Fruit fly (Drosophila melanogaster) Kc167 (cell line): ENCODE data around the gene HipHop.

Experiments
- Sin3A ChIP-seq: fragments of >200 bp; optimal IDR thresholded peaks from 2 replicates; lab custom pipeline; 2018; ENCODE audit warnings: missing external identifiers
- h ChIP-seq: fragments of >200 bp; optimal IDR thresholded peaks from 3 replicates; lab custom pipeline; 2018; ENCODE audit warnings: missing external identifiers
- insv ChIP-seq: fragments of >200 bp; optimal IDR thresholded peaks from 3 replicates; lab custom pipeline; 2018; ENCODE audit warnings: missing external identifiers
- psq ChIP-seq: fragments of >200 bp; optimal IDR thresholded peaks from 2 replicates; lab custom pipeline; 2017; ENCODE audit warnings: missing external identifiers
- ttk ChIP-seq: sonication (Bioruptor generic); optimal IDR thresholded peaks from 2 replicates; lab custom pipeline; 2017; ENCODE audit warnings: missing external identifiers

dm6 chr3L:18865447-18866367 lies 44.7 kb downstream of the HipHop start, which contains the start of gene CG14074:
- TF ChIP-seq psq (lab: Kevin White, UChicago) (no peak), ttk (lab: Kevin White, UChicago) (no peak), Sin3A (no peak), insv (lab: Kevin White, UChicago) (no peak), h (no peak)
